Fruit fly (Drosophila melanogaster) Kc167 (cell line): Measurements from ENCODE around the gene Fdx1.

ENCODE experiments used
- h ChIP-seq: fragments of >200 bp; optimal IDR thresholded peaks from 3 replicates; lab custom pipeline; 2018; ENCODE audit warnings: missing external identifiers
- psq ChIP-seq: fragments of >200 bp; optimal IDR thresholded peaks from 2 replicates; lab custom pipeline; 2017; ENCODE audit warnings: missing external identifiers

DNA sequence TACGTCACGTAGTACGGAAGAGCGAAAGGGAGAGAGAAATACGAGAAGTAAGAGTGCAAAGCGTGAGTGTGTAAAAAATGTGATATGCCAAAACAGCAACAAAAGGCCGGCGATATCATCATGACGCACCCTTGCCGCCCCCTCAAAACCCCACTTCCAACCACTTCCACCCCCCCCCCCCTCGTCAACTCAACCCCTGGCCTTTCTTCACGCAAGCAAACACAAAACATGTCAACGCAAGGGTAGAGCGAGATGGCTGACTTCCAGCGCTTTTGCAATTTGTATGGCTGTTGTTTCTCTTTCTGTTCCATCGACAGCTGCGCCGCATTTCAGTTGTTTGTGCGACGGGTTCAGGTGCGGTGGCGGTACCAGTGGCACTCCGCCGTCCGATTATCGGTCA, 35.3 kb downstream of the Fdx1 start:
- TF ChIP-seq h (lab: Kevin White, UChicago), result no peak
- no peak for TF ChIP-seq psq (lab: Kevin White, UChicago)
